Worm (Caenorhabditis elegans) whole organism, L1 larva: ENCODE measurements around the gene hpr-9.

ENCODE experiments used
- C16A3.4 ChIP-seq: fragments of 150-350 bp; optimal IDR thresholded peaks from 2 replicates; lab custom pipeline; 2014; ENCODE audit warnings: missing biosample characterization, missing genetic modification characterization
- C34B4.2 ChIP-seq: sonication (generic microtip); optimal IDR thresholded peaks from 2 replicates; lab custom pipeline; 2017; ENCODE audit warnings: mild to moderate bottlenecking, missing genetic modification characterization, missing compliant biosample characterization
- Y116A8C.19 ChIP-seq: sonication (generic microtip); optimal IDR thresholded peaks from 2 replicates; lab custom pipeline; 2016; ENCODE audit warnings: missing compliant biosample characterization, missing genetic modification characterization, borderline replicate concordance
- aha-1 ChIP-seq: fragments of 150-350 bp; optimal IDR thresholded peaks from 2 replicates; lab custom pipeline; 2014; ENCODE audit warnings: missing biosample characterization, missing genetic modification characterization
- alr-1 ChIP-seq: fragments of 200-800 bp; sonication (Bioruptor generic); optimal IDR thresholded peaks from 2 replicates; lab custom pipeline; 2018; ENCODE audit warnings: borderline replicate concordance, mild to moderate bottlenecking, missing genetic modification characterization, missing compliant biosample characterization
- aly-2 ChIP-seq: fragments of 150-350 bp; optimal IDR thresholded peaks from 2 replicates; lab custom pipeline; 2014; ENCODE audit warnings: missing biosample characterization, missing genetic modification characterization
- ama-1 ChIP-seq: fragments of 150-350 bp; optimal IDR thresholded peaks from 2 replicates; lab custom pipeline; 2014
- blmp-1 ChIP-seq: fragments of 150-350 bp; optimal IDR thresholded peaks from 2 replicates; lab custom pipeline; 2014; ENCODE audit warnings: missing biosample characterization, missing genetic modification characterization
- ceh-8 ChIP-seq: fragments of 200-800 bp; sonication (Bioruptor generic); optimal IDR thresholded peaks from 2 replicates; lab custom pipeline; 2018; ENCODE audit warnings: mild to moderate bottlenecking, missing genetic modification characterization, moderate library complexity, missing compliant biosample characterization
- ceh-82 ChIP-seq, 3 experiments: fragments of 150-350 bp in 1 of 3; sonication (generic microtip) in 2 of 3; optimal IDR thresholded peaks; 2 replicates each; lab custom pipeline; 2014 to 2017; ENCODE audit warnings: missing biosample characterization in 3 of 3, missing genetic modification characterization in 3 of 3
- ceh-88 ChIP-seq: fragments of 200-800 bp; sonication (Bioruptor generic); IDR thresholded peaks from 2 replicates; pipeline ENCODE4 v1.3.6; 2022; ENCODE audit warnings: missing genetic modification characterization, missing compliant biosample characterization
- ceh-90 ChIP-seq: sonication (generic microtip); optimal IDR thresholded peaks from 2 replicates; lab custom pipeline; 2016; ENCODE audit warnings: missing genetic modification characterization, missing compliant biosample characterization
- ces-1 ChIP-seq: fragments of 150-350 bp; optimal IDR thresholded peaks from 2 replicates; lab custom pipeline; 2014; ENCODE audit warnings: missing biosample characterization, missing genetic modification reagents, missing genetic modification characterization
- dpl-1 ChIP-seq, 3 experiments: fragments of 150-350 bp in 2 of 3; sonication (generic microtip) in 1 of 3; optimal IDR thresholded peaks; 2 replicates each; lab custom pipeline; 2014 to 2017; ENCODE audit warnings: missing biosample characterization in 3 of 3, missing genetic modification characterization in 3 of 3, missing genetic modification reagents in 3 of 3
- efl-1 ChIP-seq, 4 experiments: fragments of 150-350 bp; optimal IDR thresholded peaks in 3 of 4; peaks in 1 of 4; 1 replicate in 1 of 4; 2 replicates in 3 of 4; lab custom pipeline; 2014; ENCODE audit warnings: missing biosample characterization in 2 of 4, missing genetic modification characterization in 2 of 4, missing genetic modification reagents in 2 of 4
- efl-3 ChIP-seq: fragments of 200-800 bp; sonication (Bioruptor generic); optimal IDR thresholded peaks from 2 replicates; lab custom pipeline; 2018; ENCODE audit warnings: mild to moderate bottlenecking, missing genetic modification characterization, missing compliant biosample characterization
- egl-13 ChIP-seq: sonication (generic microtip); optimal IDR thresholded peaks from 2 replicates; lab custom pipeline; 2016; ENCODE audit warnings: missing genotype, missing genetic modification reagents, missing genetic modification characterization, missing compliant biosample characterization
- egl-27 ChIP-seq, 2 experiments: fragments of 150-350 bp in 1 of 2; sonication (generic microtip); optimal IDR thresholded peaks; 3 replicates each; lab custom pipeline; 2017 to 2018; ENCODE audit warnings: missing biosample characterization in 2 of 2, missing genetic modification characterization in 2 of 2, missing genetic modification reagents in 2 of 2
- elt-2 ChIP-seq: sonication (generic microtip); optimal IDR thresholded peaks from 2 replicates; lab custom pipeline; 2016; ENCODE audit warnings: missing genetic modification characterization, mild to moderate bottlenecking, inconsistent platforms, missing compliant biosample characterization, missing genetic modification reagents
- elt-3 ChIP-seq, 6 experiments: fragments of 150-350 bp in 1 of 6; sonication (generic microtip); optimal IDR thresholded peaks; 2 replicates each; lab custom pipeline; 2017 to 2018; ENCODE audit warnings: missing biosample characterization in 6 of 6, missing genetic modification characterization in 6 of 6, inconsistent platforms in 1 of 6
- fkh-4 ChIP-seq: sonication (generic microtip); optimal IDR thresholded peaks from 2 replicates; lab custom pipeline; 2016; ENCODE audit warnings: missing compliant biosample characterization, missing genetic modification characterization, borderline replicate concordance
- grh-1 ChIP-seq: fragments of 200-800 bp; sonication (Bioruptor generic); IDR thresholded peaks from 2 replicates; pipeline ENCODE4 v1.3.6; 2022; ENCODE audit warnings: missing genetic modification reagents, missing genetic modification characterization, missing compliant biosample characterization
- hlh-17 ChIP-seq: fragments of 200-800 bp; sonication (Bioruptor generic); optimal IDR thresholded peaks from 2 replicates; lab custom pipeline; 2018; ENCODE audit warnings: missing genetic modification characterization, mild to moderate bottlenecking, missing compliant biosample characterization, moderate library complexity, borderline replicate concordance
- hlh-4 ChIP-seq: sonication (generic microtip); optimal IDR thresholded peaks from 2 replicates; lab custom pipeline; 2016; ENCODE audit warnings: mild to moderate bottlenecking, missing genetic modification characterization, missing compliant biosample characterization
- irx-1 ChIP-seq: sonication (generic microtip); optimal IDR thresholded peaks from 2 replicates; lab custom pipeline; 2016; ENCODE audit warnings: missing genetic modification characterization, missing compliant biosample characterization
- isw-1 ChIP-seq: fragments of 200-800 bp; sonication (Bioruptor generic); IDR thresholded peaks from 2 replicates; pipeline ENCODE4 v1.3.6; 2022; ENCODE audit warnings: missing genetic modification characterization, missing compliant biosample characterization
- lin-14 ChIP-seq: fragments of 200-800 bp; sonication (Bioruptor generic); optimal IDR thresholded peaks from 2 replicates; lab custom pipeline; 2018; ENCODE audit warnings: mild to moderate bottlenecking, missing genetic modification characterization, moderate library complexity, missing compliant biosample characterization
- lin-39 ChIP-seq: fragments of 150-350 bp; optimal IDR thresholded peaks from 2 replicates; lab custom pipeline; 2014; ENCODE audit warnings: missing biosample characterization, missing genetic modification reagents, missing genetic modification characterization
- lir-3 ChIP-seq: sonication (generic microtip); optimal IDR thresholded peaks from 2 replicates; lab custom pipeline; 2016; ENCODE audit warnings: mild to moderate bottlenecking, missing genetic modification characterization, moderate library complexity, missing compliant biosample characterization; ENCODE audit not compliant: poor library complexity
- lsy-2 ChIP-seq, 2 experiments: fragments of 150-350 bp; optimal IDR thresholded peaks; 2 replicates each; lab custom pipeline; 2014; ENCODE audit warnings: missing biosample characterization in 2 of 2, missing genetic modification characterization in 2 of 2
- mab-9 ChIP-seq: fragments of 200-800 bp; sonication (Bioruptor generic); IDR thresholded peaks from 2 replicates; pipeline ENCODE4 v1.3.6; 2022; ENCODE audit warnings: missing genetic modification reagents, missing genetic modification characterization, missing compliant biosample characterization
- nhr-11 ChIP-seq: fragments of 150-350 bp; optimal IDR thresholded peaks from 2 replicates; lab custom pipeline; 2014; ENCODE audit warnings: missing biosample characterization, missing genetic modification characterization
- nhr-12 ChIP-seq: sonication (generic microtip); optimal IDR thresholded peaks from 2 replicates; lab custom pipeline; 2017; ENCODE audit warnings: missing biosample characterization, missing genetic modification characterization
- nhr-20 ChIP-seq: sonication (generic microtip); optimal IDR thresholded peaks from 2 replicates; lab custom pipeline; 2016; ENCODE audit warnings: mild to moderate bottlenecking, missing genetic modification characterization, missing compliant biosample characterization
- nhr-237 ChIP-seq: fragments of 150-350 bp; optimal IDR thresholded peaks from 2 replicates; lab custom pipeline; 2014; ENCODE audit warnings: missing biosample characterization, missing genetic modification characterization
- nhr-28 ChIP-seq: fragments of 150-350 bp; optimal IDR thresholded peaks from 2 replicates; lab custom pipeline; 2014; ENCODE audit warnings: missing biosample characterization, missing genetic modification characterization
- nhr-71 ChIP-seq: sonication (generic microtip); optimal IDR thresholded peaks from 2 replicates; lab custom pipeline; 2016; ENCODE audit warnings: mild to moderate bottlenecking, missing genetic modification characterization, moderate library complexity, missing compliant biosample characterization
- nhr-76 ChIP-seq: sonication (generic microtip); optimal IDR thresholded peaks from 2 replicates; lab custom pipeline; 2017; ENCODE audit warnings: missing biosample characterization, missing genetic modification characterization
- nhr-85 ChIP-seq: sonication (generic microtip); peaks from one replicate; lab custom pipeline; 2016; ENCODE audit warnings: missing genetic modification characterization, inconsistent platforms, missing compliant biosample characterization
- pag-3 ChIP-seq: sonication (generic microtip); optimal IDR thresholded peaks from 2 replicates; lab custom pipeline; 2017; ENCODE audit warnings: missing genetic modification characterization, mild to moderate bottlenecking, missing compliant biosample characterization, antibody characterized with exemption, borderline replicate concordance; ENCODE audit not compliant: insufficient read depth
- pax-3 ChIP-seq: fragments of 200-800 bp; sonication (Bioruptor generic); optimal IDR thresholded peaks from 2 replicates; lab custom pipeline; 2018; ENCODE audit warnings: mild to moderate bottlenecking, missing genetic modification characterization, moderate library complexity, missing compliant biosample characterization
- rnt-1 ChIP-seq: sonication (generic microtip); optimal IDR thresholded peaks from 2 replicates; lab custom pipeline; 2016; ENCODE audit warnings: mild to moderate bottlenecking, missing genetic modification characterization, moderate library complexity, missing compliant biosample characterization
- snu-23 ChIP-seq: sonication (generic microtip); optimal IDR thresholded peaks from 2 replicates; lab custom pipeline; 2016; ENCODE audit warnings: missing genetic modification characterization, missing compliant biosample characterization
- sup-37 ChIP-seq: fragments of 200-800 bp; sonication (Bioruptor generic); optimal IDR thresholded peaks from 2 replicates; lab custom pipeline; 2018; ENCODE audit warnings: mild to moderate bottlenecking, missing genetic modification characterization, missing compliant biosample characterization
- unc-30 ChIP-seq: sonication (generic microtip); optimal IDR thresholded peaks from 2 replicates; lab custom pipeline; 2017; ENCODE audit warnings: missing biosample characterization, missing genetic modification characterization
- unc-62 ChIP-seq: fragments of 150-350 bp; optimal IDR thresholded peaks from 2 replicates; lab custom pipeline; 2014; ENCODE audit warnings: missing biosample characterization, missing genetic modification reagents, missing genetic modification characterization
- unc-98 ChIP-seq: fragments of 200-800 bp; sonication (Bioruptor generic); IDR thresholded peaks from 2 replicates; pipeline ENCODE4 v1.3.6; 2022; ENCODE audit warnings: missing genetic modification characterization, missing compliant biosample characterization
- ztf-11 ChIP-seq, 2 experiments: sonication (generic microtip); optimal IDR thresholded peaks; 2 replicates each; lab custom pipeline; 2016 to 2017; ENCODE audit warnings: missing genetic modification characterization in 2 of 2, missing biosample characterization in 1 of 2, missing compliant biosample characterization in 1 of 2

Gene hpr-9

ce11 chrIII:10599699-10600098 lies 21.7 kb upstream of the hpr-9 start (continued):
- peak; percentile 71 to 73 for TF ChIP-seq efl-1 (optimal IDR thresholded peaks at IDR 0.05; lab: Kevin White, UChicago)
- TF ChIP-seq efl-1 (GFP tag; optimal IDR thresholded peaks at IDR 0.05 in 1 of 2; lab: Kevin White, UChicago), result peak; percentile 74 to 97
- peak; percentile 13 for TF ChIP-seq aly-2 (tag; lab: Kevin White, UChicago)
- peak; percentile 59 for TF ChIP-seq blmp-1 (tag; lab: Kevin White, UChicago)
- TF ChIP-seq lir-3, result peak; percentile 44
- TF ChIP-seq unc-30 (tag; lab: Kevin White, UChicago), result no peak
- TF ChIP-seq ceh-8 (GFP tag; lab: Kevin White, UChicago), result peak; percentile 3
- TF ChIP-seq unc-98 (GFP tag; lab: Robert Waterston, UW), result no peak
- peak; percentile 19 to 61 (median 38) for TF ChIP-seq ceh-82 (tag; optimal IDR thresholded peaks at IDR 0.05; lab: Kevin White, UChicago)
- no peak for TF ChIP-seq ceh-88 (GFP tag; lab: Robert Waterston, UW)
- TF ChIP-seq ztf-11 (tag; optimal IDR thresholded peaks at IDR 0.05; lab: Kevin White, UChicago), result peak in 1 of 2 experiments; percentile 26
- TF ChIP-seq nhr-11 (tag; lab: Kevin White, UChicago), result no peak
- no peak for TF ChIP-seq aha-1
- no peak for TF ChIP-seq fkh-4 (tag; lab: Kevin White, UChicago)
- TF ChIP-seq snu-23 (GFP tag; lab: Kevin White, UChicago), result peak; percentile 89
- peak; percentile 46 for TF ChIP-seq irx-1 (tag; lab: Kevin White, UChicago)
- peak; percentile 52 to 79 (median 74) for TF ChIP-seq dpl-1 (GFP tag; optimal IDR thresholded peaks at IDR 0.05; lab: Kevin White, UChicago)
- TF ChIP-seq nhr-76 (tag; lab: Kevin White, UChicago), result no peak
- TF ChIP-seq grh-1, result no peak
- no peak for TF ChIP-seq alr-1
- TF ChIP-seq mab-9 (GFP tag; lab: Robert Waterston, UW), result 0 out of 2 replicates have a peak, but pooled peaks have one; percentile 31

ce11 chrIII:10600138-10600626 lies 21.2 kb upstream of the hpr-9 start, which contains the start of gene epg-6:
Gene epg-6 (minus strand): TSS chrIII:10600188.
- TF ChIP-seq nhr-237, result no peak
- TF ChIP-seq sup-37 (GFP tag; lab: Kevin White, UChicago), result no peak
- TF ChIP-seq unc-62 (GFP tag; lab: Kevin White, UChicago), result no peak
- no peak for TF ChIP-seq elt-2 (tag; lab: Kevin White, UChicago)
- no peak for TF ChIP-seq pag-3 (tag; lab: Kevin White, UChicago)
- no peak for TF ChIP-seq rnt-1
- no peak for TF ChIP-seq nhr-28 (tag; lab: Kevin White, UChicago)
- no peak for TF ChIP-seq isw-1 (GFP tag; lab: Robert Waterston, UW)
- no peak for TF ChIP-seq nhr-71 (tag; lab: Kevin White, UChicago)
- no peak for TF ChIP-seq efl-3 (GFP tag; lab: Kevin White, UChicago)
- no peak for TF ChIP-seq lin-39
- no peak for TF ChIP-seq Y116A8C.19 (tag; lab: Kevin White, UChicago)
- no peak for TF ChIP-seq egl-27 (tag; optimal IDR thresholded peaks at IDR 0.05; lab: Kevin White, UChicago)
- TF ChIP-seq ceh-90, result no peak
- no peak for TF ChIP-seq unc-30 (tag; lab: Kevin White, UChicago)
- TF ChIP-seq nhr-12 (tag; lab: Kevin White, UChicago), result no peak
- TF ChIP-seq ama-1 (lab: Kevin White, UChicago), result no peak
- no peak for TF ChIP-seq C16A3.4 (tag; lab: Kevin White, UChicago)

- TF ChIP-seq snu-23 (GFP tag; lab: Kevin White, UChicago) (no peak), hlh-17 (GFP tag; lab: Kevin White, UChicago) (no peak), nhr-20 (tag; lab: Kevin White, UChicago) (peak; percentile 6), lsy-2 (tag; optimal IDR thresholded peaks at IDR 0.05; lab: Kevin White, UChicago) (no peak), ces-1 (GFP tag; lab: Kevin White, UChicago) (no peak), efl-3 (GFP tag; lab: Kevin White, UChicago) (no peak), lin-14 (GFP tag; lab: Kevin White, UChicago) (peak; percentile 39), egl-13 (tag; lab: Kevin White, UChicago) (peak; percentile 58), hlh-4 (tag; lab: Kevin White, UChicago) (no peak), pax-3 (peak; percentile 74), isw-1 (GFP tag; lab: Robert Waterston, UW) (no peak), nhr-85 (tag; lab: Kevin White, UChicago) (no peak), sup-37 (GFP tag; lab: Kevin White, UChicago) (no peak), fkh-4 (tag; lab: Kevin White, UChicago) (no peak), elt-3 (tag; optimal IDR thresholded peaks at IDR 0.05; lab: Kevin White, UChicago) (no peak), ceh-88 (GFP tag; lab: Robert Waterston, UW) (no peak), C34B4.2 (tag; lab: Kevin White, UChicago) (no peak)
Observed at ce11 chrIII:10600894-10601293, 20.5 kb upstream of the hpr-9 start.
